Worm (Caenorhabditis elegans): ENCODE data around the gene srw-76.

ce11 chrV:16687227-16687626 lies 49.1 kb upstream of the srw-76 start, which contains the start of gene srz-102:
- no peak for TF ChIP-seq fkh-10 (GFP tag; optimal IDR thresholded peaks at IDR 0.05)
- TF ChIP-seq pha-4 (tag; optimal IDR thresholded peaks at IDR 0.05) = no peak
- no peak for TF ChIP-seq ceh-45 (GFP tag; IDR thresholded peaks at IDR 0.05)
- no peak for TF ChIP-seq ceh-24 (tag; optimal IDR thresholded peaks at IDR 0.05)
- TF ChIP-seq fax-1 (tag; optimal IDR thresholded peaks at IDR 0.05) = no peak
- no peak for TF ChIP-seq unc-55 (GFP tag; optimal IDR thresholded peaks at IDR 0.05)
- TF ChIP-seq ets-4 (tag; optimal IDR thresholded peaks at IDR 0.05) = no peak
- no peak for TF ChIP-seq ama-1 (optimal IDR thresholded peaks at IDR 0.05)
- TF ChIP-seq ceh-30 (tag; optimal IDR thresholded peaks at IDR 0.05) = no peak
- TF ChIP-seq F13H6.1 (tag; optimal IDR thresholded peaks at IDR 0.05) = no peak
- no peak for TF ChIP-seq zip-5 (tag; optimal IDR thresholded peaks at IDR 0.05)
- no peak for TF ChIP-seq pag-3 (tag; optimal IDR thresholded peaks at IDR 0.05; ENCODE audit: borderline replicate concordance)
- TF ChIP-seq ceh-14 (tag; optimal IDR thresholded peaks at IDR 0.05) = no peak
